Fruit fly (Drosophila melanogaster) whole organism, embryonic: ENCODE measurements around the gene dpr9.

Experiments used
- BtbVII ChIP-seq: fragments of 200-800 bp; sonication (Bioruptor generic); optimal IDR thresholded peaks from 3 replicates; lab custom pipeline; 2017; ENCODE audit warnings: missing biosample characterization, mild to moderate bottlenecking, missing genetic modification characterization
- Bteb2 ChIP-seq: fragments of 200-800 bp; sonication (Bioruptor generic); optimal IDR thresholded peaks from 2 replicates; lab custom pipeline; 2016; ENCODE audit warnings: missing biosample characterization, missing genetic modification characterization
- C15 ChIP-seq: fragments of 200-800 bp; sonication (Bioruptor generic); IDR thresholded peaks from 3 replicates; pipeline ENCODE4 v1.3.6; 2022; ENCODE audit warnings: missing biosample characterization, missing genetic modification characterization
- CG10543 ChIP-seq: fragments of 200-800 bp; sonication (Bioruptor generic); optimal IDR thresholded peaks from 3 replicates; lab custom pipeline; 2017; ENCODE audit warnings: missing biosample characterization, mild to moderate bottlenecking, missing genetic modification characterization, moderate library complexity
- CG11093 ChIP-seq: fragments of 200-800 bp; sonication (Bioruptor generic); IDR thresholded peaks from 3 replicates; pipeline ENCODE4 v1.3.6; 2022; ENCODE audit warnings: missing biosample characterization, missing genetic modification characterization
- CG12299 ChIP-seq: fragments of 200-800 bp; sonication (Bioruptor generic); optimal IDR thresholded peaks from 2 replicates; lab custom pipeline; 2018; ENCODE audit warnings: missing biosample characterization, mild to moderate bottlenecking, missing genetic modification characterization
- CG12659 ChIP-seq: fragments of 200-800 bp; sonication (Bioruptor generic); optimal IDR thresholded peaks from 3 replicates; lab custom pipeline; 2017; ENCODE audit warnings: mild to moderate bottlenecking, missing biosample characterization, missing genetic modification reagents, missing genetic modification characterization
- CG13287 ChIP-seq: fragments of 200-800 bp; sonication (Bioruptor generic); IDR thresholded peaks from 2 replicates; pipeline ENCODE4 v1.3.6; 2022; ENCODE audit warnings: missing biosample characterization, missing genetic modification characterization; ENCODE audit not compliant: partially characterized antibody
- CG15011 ChIP-seq: fragments of 200-800 bp; sonication (Bioruptor generic); optimal IDR thresholded peaks from 3 replicates; lab custom pipeline; 2018; ENCODE audit warnings: missing biosample characterization, mild to moderate bottlenecking, missing genetic modification characterization
- CG18599 ChIP-seq: fragments of 200-800 bp; sonication (Bioruptor generic); optimal IDR thresholded peaks from 3 replicates; lab custom pipeline; 2017; ENCODE audit warnings: missing biosample characterization, missing genetic modification characterization, mild to moderate bottlenecking, moderate library complexity, missing genetic modification reagents
- CG18764 ChIP-seq: fragments of 200-800 bp; sonication (Bioruptor generic); optimal IDR thresholded peaks from 3 replicates; lab custom pipeline; 2016; ENCODE audit warnings: missing biosample characterization, missing genetic modification characterization
- CG2678 ChIP-seq: fragments of 200-800 bp; sonication (Bioruptor generic); optimal IDR thresholded peaks from 3 replicates; lab custom pipeline; 2019; ENCODE audit warnings: missing biosample characterization, mild to moderate bottlenecking, missing genetic modification characterization, moderate library complexity
- CG30403 ChIP-seq: fragments of 200-800 bp; sonication (Bioruptor generic); optimal IDR thresholded peaks from 3 replicates; lab custom pipeline; 2016; ENCODE audit warnings: missing biosample characterization, missing genetic modification characterization
- CG31388 ChIP-seq: fragments of 200-800 bp; sonication (Bioruptor generic); optimal IDR thresholded peaks from 2 replicates; lab custom pipeline; 2016; ENCODE audit warnings: missing biosample characterization, missing genetic modification characterization
- CG33213 ChIP-seq: fragments of 200-800 bp; sonication (Bioruptor generic); optimal IDR thresholded peaks from 3 replicates; lab custom pipeline; 2016; ENCODE audit warnings: missing biosample characterization, missing genetic modification characterization
- CG3726 ChIP-seq: fragments of 200-800 bp; sonication (Bioruptor generic); IDR thresholded peaks from 3 replicates; pipeline ENCODE4, ENCODE4 v1.3.6; 2022; ENCODE audit warnings: missing biosample characterization, missing genetic modification characterization
- CG6654 ChIP-seq: fragments of 200-800 bp; sonication (Bioruptor generic); optimal IDR thresholded peaks from 2 replicates; lab custom pipeline; 2017; ENCODE audit warnings: missing biosample characterization, mild to moderate bottlenecking, missing genetic modification characterization
- CG6683 ChIP-seq: fragments of 200-800 bp; sonication (Bioruptor generic); optimal IDR thresholded peaks from 2 replicates; lab custom pipeline; 2017; ENCODE audit warnings: missing biosample characterization, mild to moderate bottlenecking, missing genetic modification characterization, missing genetic modification reagents
- CG8359 ChIP-seq: fragments of 200-800 bp; sonication (Bioruptor generic); optimal IDR thresholded peaks from 2 replicates; lab custom pipeline; 2017; ENCODE audit warnings: missing biosample characterization, mild to moderate bottlenecking, missing genetic modification characterization, borderline replicate concordance
- CG9932 ChIP-seq: fragments of 200-800 bp; sonication (Bioruptor generic); IDR thresholded peaks from 2 replicates; pipeline ENCODE4 v1.3.6; 2022; ENCODE audit warnings: missing biosample characterization, missing genetic modification characterization
- Dfd ChIP-seq, 2 experiments: fragments of >200 bp; optimal IDR thresholded peaks; 2 replicates each; lab custom pipeline; 2017; ENCODE audit warnings: missing biosample characterization in 2 of 2, missing genetic modification characterization in 2 of 2
- Doc3 ChIP-seq: fragments of 200-800 bp; sonication (Bioruptor generic); IDR thresholded peaks from 3 replicates; pipeline ENCODE4 v1.3.6; 2022; ENCODE audit warnings: missing biosample characterization, missing genetic modification characterization; ENCODE audit not compliant: partially characterized antibody
- Dp ChIP-seq: fragments of 200-800 bp; sonication (Bioruptor generic); optimal IDR thresholded peaks from 2 replicates; lab custom pipeline; 2018; ENCODE audit warnings: missing biosample characterization, mild to moderate bottlenecking, missing genetic modification characterization, moderate library complexity
- Elba2 ChIP-seq: fragments of 200-800 bp; sonication (Bioruptor generic); optimal IDR thresholded peaks from 3 replicates; lab custom pipeline; 2016; ENCODE audit warnings: missing biosample characterization, missing genetic modification characterization
- Fer3 ChIP-seq: fragments of 200-800 bp; sonication (Bioruptor generic); optimal IDR thresholded peaks from 2 replicates; lab custom pipeline; 2018; ENCODE audit warnings: missing biosample characterization, mild to moderate bottlenecking, missing genetic modification characterization, moderate library complexity
- Gsc ChIP-seq: fragments of 200-800 bp; sonication (Bioruptor generic); IDR thresholded peaks from 2 replicates; pipeline ENCODE4 v1.3.6; 2022; ENCODE audit warnings: missing biosample characterization, missing genetic modification characterization
- HLHmδ ChIP-seq: fragments of 200-800 bp; sonication (Bioruptor generic); optimal IDR thresholded peaks from 2 replicates; lab custom pipeline; 2018; ENCODE audit warnings: missing biosample characterization, mild to moderate bottlenecking, missing genetic modification characterization, moderate library complexity
- Hey ChIP-seq: fragments of 200-800 bp; sonication (Bioruptor generic); optimal IDR thresholded peaks from 3 replicates; lab custom pipeline; 2018; ENCODE audit warnings: missing biosample characterization, mild to moderate bottlenecking, missing genetic modification characterization
- Hr3 ChIP-seq: fragments of 200-800 bp; sonication (Bioruptor generic); optimal IDR thresholded peaks from 3 replicates; lab custom pipeline; 2016; ENCODE audit warnings: missing biosample characterization, missing genetic modification characterization
- MESR4 ChIP-seq: fragments of 200-800 bp; sonication (Bioruptor generic); optimal IDR thresholded peaks from 2 replicates; lab custom pipeline; 2018; ENCODE audit warnings: missing biosample characterization, mild to moderate bottlenecking, missing genetic modification characterization, moderate library complexity
- Max ChIP-seq: fragments of 200-800 bp; sonication (Bioruptor generic); optimal IDR thresholded peaks from 2 replicates; lab custom pipeline; 2016; ENCODE audit warnings: missing biosample characterization, mild to moderate bottlenecking, missing genetic modification characterization
- Opbp ChIP-seq: fragments of 200-800 bp; sonication (Bioruptor generic); IDR thresholded peaks from 3 replicates; pipeline ENCODE4 v1.3.6; 2022; ENCODE audit warnings: missing biosample characterization, missing genetic modification characterization; ENCODE audit not compliant: partially characterized antibody
- Rfx ChIP-seq: fragments of 200-800 bp; sonication (Bioruptor generic); IDR thresholded peaks from 2 replicates; pipeline ENCODE4 v1.3.6; 2022; ENCODE audit warnings: missing biosample characterization, missing genetic modification characterization
- Side ChIP-seq: fragments of 200-800 bp; sonication (Bioruptor generic); optimal IDR thresholded peaks from 2 replicates; lab custom pipeline; 2016; ENCODE audit warnings: missing biosample characterization, missing genetic modification characterization
- Sry-β ChIP-seq: fragments of 200-800 bp; sonication (Bioruptor generic); optimal IDR thresholded peaks from 2 replicates; lab custom pipeline; 2018; ENCODE audit warnings: missing biosample characterization, mild to moderate bottlenecking, missing genetic modification characterization, moderate library complexity
- bbx ChIP-seq: fragments of 200-800 bp; sonication (Bioruptor generic); IDR thresholded peaks from 2 replicates; pipeline ENCODE4 v1.3.6; 2022; ENCODE audit warnings: missing biosample characterization, missing genetic modification characterization; ENCODE audit not compliant: partially characterized antibody
- bsh ChIP-seq, 2 experiments: fragments of 200-800 bp; sonication (Bioruptor generic); optimal IDR thresholded peaks; 2 replicates each; lab custom pipeline; 2017 to 2018; ENCODE audit warnings: mild to moderate bottlenecking in 2 of 2, missing biosample characterization in 2 of 2, missing genetic modification characterization in 2 of 2, moderate library complexity in 1 of 2
- dan ChIP-seq: fragments of 200-800 bp; sonication (Bioruptor generic); IDR thresholded peaks from 2 replicates; pipeline ENCODE4 v1.3.6; 2022; ENCODE audit warnings: missing biosample characterization, missing genetic modification characterization
- dmrt11E ChIP-seq: fragments of 200-800 bp; sonication (Bioruptor generic); optimal IDR thresholded peaks from 3 replicates; lab custom pipeline; 2018; ENCODE audit warnings: missing biosample characterization, mild to moderate bottlenecking, missing genetic modification characterization, moderate library complexity
- dpn ChIP-seq, 2 experiments: fragments of 200-800 bp; sonication (Bioruptor generic); optimal IDR thresholded peaks; 3 replicates each; lab custom pipeline; 2016; ENCODE audit warnings: missing biosample characterization in 2 of 2, missing genetic modification characterization in 2 of 2
- fd3F ChIP-seq: fragments of 200-800 bp; sonication (Bioruptor generic); optimal IDR thresholded peaks from 2 replicates; lab custom pipeline; 2018; ENCODE audit warnings: missing biosample characterization, mild to moderate bottlenecking, missing genetic modification characterization, moderate library complexity
- hb ChIP-seq: fragments of 200-800 bp; sonication (Bioruptor generic); IDR thresholded peaks from 3 replicates; pipeline ENCODE4 v1.3.6; 2022; ENCODE audit warnings: missing biosample characterization, missing genetic modification characterization; ENCODE audit not compliant: partially characterized antibody
- jing ChIP-seq: fragments of 200-800 bp; sonication (Bioruptor generic); optimal IDR thresholded peaks from 2 replicates; lab custom pipeline; 2018; ENCODE audit warnings: missing biosample characterization, mild to moderate bottlenecking, missing genetic modification characterization
- kay ChIP-seq: fragments of 200-800 bp; sonication (Bioruptor generic); optimal IDR thresholded peaks from 2 replicates; lab custom pipeline; 2016; ENCODE audit warnings: missing biosample characterization, missing genetic modification characterization
- klu ChIP-seq: fragments of 200-800 bp; sonication (Bioruptor generic); IDR thresholded peaks from 2 replicates; pipeline ENCODE4 v1.3.6; 2022; ENCODE audit warnings: missing biosample characterization, missing genetic modification characterization
- row ChIP-seq: fragments of 200-800 bp; sonication (Bioruptor generic); IDR thresholded peaks from 3 replicates; pipeline ENCODE4 v1.3.6; 2022; ENCODE audit warnings: missing biosample characterization, missing genetic modification characterization
- sens-2 ChIP-seq: fragments of 200-800 bp; sonication (Bioruptor generic); IDR thresholded peaks from 2 replicates; pipeline ENCODE4 v1.3.6; 2022; ENCODE audit warnings: missing biosample characterization, missing genetic modification characterization
- seq ChIP-seq: fragments of 200-800 bp; sonication (Bioruptor generic); IDR thresholded peaks from 2 replicates; pipeline ENCODE4 v1.3.6; 2022; ENCODE audit warnings: missing biosample characterization, missing genetic modification characterization
- so ChIP-seq: fragments of 200-800 bp; sonication (Bioruptor generic); IDR thresholded peaks from 3 replicates; pipeline ENCODE4 v1.3.6; 2022; ENCODE audit warnings: missing biosample characterization, missing genetic modification characterization
- vfl ChIP-seq: fragments of 200-800 bp; sonication (Bioruptor generic); optimal IDR thresholded peaks from 2 replicates; lab custom pipeline; 2016; ENCODE audit warnings: missing biosample characterization, missing genetic modification characterization

dpr9 gene

dm6 chr3R:15095550-15096031 is 18.6 kb upstream of the dpr9 start, which contains the start of gene CG6966 (continued):
- TF ChIP-seq Hey (tag; lab: Kevin White, UChicago) (peak; percentile 93), row (GFP tag; lab: Robert Waterston, UW) (no peak), Max (GFP tag; lab: Kevin White, UChicago) (peak; percentile 94), fd3F (peak; percentile 91), Side (peak; percentile 96), Dfd (GFP tag; optimal IDR thresholded peaks at IDR 0.05; lab: Kevin White, UChicago) (no peak), HLHmδ (GFP tag; lab: Kevin White, UChicago) (peak; percentile 91), CG11093 (GFP tag; lab: Robert Waterston, UW) (peak; percentile 61; the same call in 1 of the 3 replicates), dpn (GFP tag; optimal IDR thresholded peaks at IDR 0.05; lab: Kevin White, UChicago) (peak; percentile 94 to 97), Sry-β (GFP tag; lab: Kevin White, UChicago) (peak; percentile 55), MESR4 (GFP tag; lab: Kevin White, UChicago) (peak; percentile 58), bsh (GFP tag; optimal IDR thresholded peaks at IDR 0.05; lab: Kevin White, UChicago) (peak in 1 of 2 experiments; percentile 93), Elba2 (GFP tag; lab: Kevin White, UChicago) (peak; percentile 85), kay (GFP tag; lab: Kevin White, UChicago) (peak; percentile 77), Bteb2 (GFP tag; lab: Kevin White, UChicago) (peak; percentile 96), CG2678 (tag; lab: Kevin White, UChicago) (peak; percentile 80), CG10543 (GFP tag; lab: Kevin White, UChicago) (peak; percentile 96), CG6683 (GFP tag; lab: Kevin White, UChicago) (peak; percentile 91), CG12299 (peak; percentile 91), bbx (no peak), Opbp (no peak), Fer3 (peak; percentile 94), CG3726 (GFP tag; lab: Robert Waterston, UW) (no peak), Gsc (no peak), CG18599 (peak; percentile 95), CG18764 (GFP tag; lab: Kevin White, UChicago) (peak; percentile 93), dan (no peak), C15 (GFP tag; lab: Robert Waterston, UW) (no peak), so (GFP tag; lab: Robert Waterston, UW) (no peak), seq (GFP tag; lab: Robert Waterston, UW) (no peak), dmrt11E (peak; percentile 89), klu (GFP tag; lab: Robert Waterston, UW) (no peak), Dp (peak; percentile 97), CG33213 (peak; percentile 99), CG9932 (no peak), Rfx (GFP tag; lab: Robert Waterston, UW) (no peak), CG13287 (no peak), CG30403 (GFP tag; lab: Kevin White, UChicago) (peak; percentile 93), CG15011 (peak; percentile 92), CG12659 (GFP tag; lab: Kevin White, UChicago) (peak; percentile 98), CG6654 (GFP tag; lab: Kevin White, UChicago) (peak; percentile 66), CG8359 (GFP tag; lab: Kevin White, UChicago) (peak; percentile 70), jing (GFP tag; lab: Kevin White, UChicago) (peak; percentile 91), CG31388 (GFP tag; lab: Kevin White, UChicago) (peak; percentile 85), Hr3 (GFP tag; lab: Kevin White, UChicago) (peak; percentile 93), sens-2 (GFP tag; lab: Robert Waterston, UW) (no peak), hb (GFP tag; lab: Robert Waterston, UW) (no peak), Doc3 (GFP tag; lab: Robert Waterston, UW) (no peak), vfl (GFP tag; lab: Kevin White, UChicago) (peak; percentile 92), BtbVII (GFP tag; lab: Kevin White, UChicago) (peak; percentile 90)
